Fruit fly (Drosophila melanogaster): Measurements from ENCODE around the gene CG9667.

dm6 chr3R:8139326-8139725, 13.2 kb upstream of the CG9667 start:
- TF ChIP-seq CTCF (optimal IDR thresholded peaks at IDR 0.05) (no peak), CG8478 (optimal IDR thresholded peaks at IDR 0.05) (no peak)
